Fruit fly (Drosophila melanogaster) whole organism, embryonic: ENCODE data around the gene CG10907.

ENCODE experiments used
- CG13287 ChIP-seq: fragments of 200-800 bp; sonication (Bioruptor generic); IDR thresholded peaks from 2 replicates; pipeline ENCODE4 v1.3.6; 2022; ENCODE audit warnings: missing biosample characterization, missing genetic modification characterization; ENCODE audit not compliant: partially characterized antibody
- CG13894 ChIP-seq: fragments of 200-800 bp; sonication (Bioruptor generic); optimal IDR thresholded peaks from 3 replicates; lab custom pipeline; 2018; ENCODE audit warnings: missing biosample characterization, mild to moderate bottlenecking, missing genetic modification characterization, moderate library complexity
- CG15479 ChIP-seq: fragments of 200-800 bp; sonication (Bioruptor generic); optimal IDR thresholded peaks from 3 replicates; lab custom pipeline; 2019; ENCODE audit warnings: missing biosample characterization, mild to moderate bottlenecking, missing genetic modification characterization, moderate library complexity
- CG30020 ChIP-seq: fragments of 200-800 bp; optimal IDR thresholded peaks from 2 replicates; lab custom pipeline; 2019; ENCODE audit warnings: missing biosample characterization, mild to moderate bottlenecking, missing genetic modification characterization, moderate library complexity
- CG31388 ChIP-seq: fragments of 200-800 bp; sonication (Bioruptor generic); optimal IDR thresholded peaks from 2 replicates; lab custom pipeline; 2016; ENCODE audit warnings: missing biosample characterization, missing genetic modification characterization
- CG3163 ChIP-seq: fragments of 200-800 bp; sonication (Bioruptor generic); optimal IDR thresholded peaks from 3 replicates; lab custom pipeline; 2016; ENCODE audit warnings: missing biosample characterization, missing genetic modification characterization
- CG33213 ChIP-seq: fragments of 200-800 bp; sonication (Bioruptor generic); optimal IDR thresholded peaks from 3 replicates; lab custom pipeline; 2016; ENCODE audit warnings: missing biosample characterization, missing genetic modification characterization
- CG34376 ChIP-seq: fragments of 200-800 bp; sonication (Bioruptor generic); optimal IDR thresholded peaks from 2 replicates; lab custom pipeline; 2018; ENCODE audit warnings: missing biosample characterization, mild to moderate bottlenecking, missing genetic modification characterization
- CG34422 ChIP-seq: fragments of 200-800 bp; sonication (Bioruptor generic); IDR thresholded peaks from 3 replicates; pipeline ENCODE4 v1.3.6; 2022; ENCODE audit warnings: missing biosample characterization, missing genetic modification characterization
- CG42726 ChIP-seq: fragments of 200-800 bp; sonication (Bioruptor generic); IDR thresholded peaks from 2 replicates; pipeline ENCODE4 v1.3.6; 2022; ENCODE audit warnings: missing biosample characterization, missing genetic modification characterization; ENCODE audit not compliant: partially characterized antibody
- CG4404 ChIP-seq: fragments of 200-800 bp; sonication (Bioruptor generic); IDR thresholded peaks from 2 replicates; pipeline ENCODE4 v1.3.6; 2022; ENCODE audit warnings: missing biosample characterization, missing genetic modification characterization
- CG4854 ChIP-seq: fragments of 200-800 bp; sonication (Bioruptor generic); optimal IDR thresholded peaks from 2 replicates; lab custom pipeline; 2016; ENCODE audit warnings: missing biosample characterization, missing genetic modification characterization, inconsistent platforms
- CG6254 ChIP-seq: fragments of 200-800 bp; sonication (Bioruptor generic); optimal IDR thresholded peaks from 3 replicates; lab custom pipeline; 2017; ENCODE audit warnings: mild to moderate bottlenecking, missing biosample characterization, missing genetic modification reagents, missing genetic modification characterization
- CG7987 ChIP-seq: fragments of 200-800 bp; sonication (Bioruptor generic); optimal IDR thresholded peaks from 2 replicates; lab custom pipeline; 2018; ENCODE audit warnings: missing biosample characterization, mild to moderate bottlenecking, missing genetic modification characterization, moderate library complexity
- CG8089 ChIP-seq: fragments of 200-800 bp; sonication (Bioruptor generic); optimal IDR thresholded peaks from 3 replicates; lab custom pipeline; 2016; ENCODE audit warnings: missing biosample characterization, missing genetic modification characterization
- CG8924 ChIP-seq: fragments of 200-800 bp; optimal IDR thresholded peaks from 3 replicates; lab custom pipeline; 2019; ENCODE audit warnings: missing biosample characterization, mild to moderate bottlenecking, missing genetic modification characterization, moderate library complexity
- CG9817 ChIP-seq: fragments of 200-800 bp; sonication (Bioruptor generic); optimal IDR thresholded peaks from 2 replicates; lab custom pipeline; 2018; ENCODE audit warnings: missing biosample characterization, mild to moderate bottlenecking, missing genetic modification characterization, moderate library complexity
- CG9932 ChIP-seq: fragments of 200-800 bp; sonication (Bioruptor generic); IDR thresholded peaks from 2 replicates; pipeline ENCODE4 v1.3.6; 2022; ENCODE audit warnings: missing biosample characterization, missing genetic modification characterization
- Dref ChIP-seq: fragments of 200-800 bp; sonication (Bioruptor generic); IDR thresholded peaks from 2 replicates; pipeline ENCODE4 v1.3.6; 2022; ENCODE audit warnings: missing biosample characterization, missing genetic modification characterization
- Hr3 ChIP-seq: fragments of 200-800 bp; sonication (Bioruptor generic); optimal IDR thresholded peaks from 3 replicates; lab custom pipeline; 2016; ENCODE audit warnings: missing biosample characterization, missing genetic modification characterization
- Lpt ChIP-seq: fragments of >200 bp; optimal IDR thresholded peaks from 2 replicates; lab custom pipeline; 2018; ENCODE audit warnings: missing biosample characterization, missing genetic modification characterization
- MESR4 ChIP-seq: fragments of 200-800 bp; sonication (Bioruptor generic); optimal IDR thresholded peaks from 2 replicates; lab custom pipeline; 2018; ENCODE audit warnings: missing biosample characterization, mild to moderate bottlenecking, missing genetic modification characterization, moderate library complexity
- Med ChIP-seq: fragments of 200-800 bp; sonication (Bioruptor generic); peaks from one replicate; lab custom pipeline; 2016; ENCODE audit warnings: missing biosample characterization, missing genetic modification characterization, mild to moderate bottlenecking, inconsistent platforms, moderate library complexity
- Neu2 ChIP-seq: fragments of 200-800 bp; sonication (Bioruptor generic); optimal IDR thresholded peaks from 3 replicates; lab custom pipeline; 2016; ENCODE audit warnings: missing biosample characterization, missing genetic modification characterization, borderline replicate concordance
- Sry-β ChIP-seq: fragments of 200-800 bp; sonication (Bioruptor generic); optimal IDR thresholded peaks from 2 replicates; lab custom pipeline; 2018; ENCODE audit warnings: missing biosample characterization, mild to moderate bottlenecking, missing genetic modification characterization, moderate library complexity
- TFAM ChIP-seq: fragments of 200-800 bp; sonication (Bioruptor generic); optimal IDR thresholded peaks from 2 replicates; lab custom pipeline; 2017; ENCODE audit warnings: missing biosample characterization, missing genetic modification characterization, inconsistent platforms
- Trl ChIP-seq, 3 experiments: fragments of >200 bp in 2 of 3; fragments of 200-800 bp in 1 of 3; sonication (Bioruptor generic) in 1 of 3; optimal IDR thresholded peaks; 2 replicates in 1 of 3; 3 replicates in 2 of 3; lab custom pipeline; 2016 to 2017; ENCODE audit warnings: missing biosample characterization in 1 of 3, missing genetic modification characterization in 1 of 3
- Vsx1 ChIP-seq: fragments of 200-800 bp; sonication (Bioruptor generic); optimal IDR thresholded peaks from 2 replicates; lab custom pipeline; 2017; ENCODE audit warnings: missing biosample characterization, mild to moderate bottlenecking, missing genetic modification characterization, missing genetic modification reagents
- YL-1 ChIP-seq: fragments of 200-800 bp; sonication (Bioruptor generic); optimal IDR thresholded peaks from 3 replicates; lab custom pipeline; 2017; ENCODE audit warnings: missing biosample characterization, mild to moderate bottlenecking, missing genetic modification characterization
- caup ChIP-seq: fragments of 200-800 bp; sonication (Bioruptor generic); optimal IDR thresholded peaks from 3 replicates; lab custom pipeline; 2017; ENCODE audit warnings: missing biosample characterization, mild to moderate bottlenecking, missing genetic modification characterization, moderate library complexity; ENCODE audit not compliant: severe bottlenecking
- cg ChIP-seq: fragments of 200-800 bp; sonication (Bioruptor generic); optimal IDR thresholded peaks from 3 replicates; lab custom pipeline; 2019; ENCODE audit warnings: missing biosample characterization, mild to moderate bottlenecking, missing genetic modification characterization, moderate library complexity
- chinmo ChIP-seq: fragments of 200-800 bp; sonication (Bioruptor generic); IDR thresholded peaks from 4 replicates; pipeline ENCODE4 v1.3.6; 2022; ENCODE audit warnings: missing biosample characterization, missing genetic modification characterization; ENCODE audit not compliant: partially characterized antibody
- crp ChIP-seq, 2 experiments: fragments of 200-800 bp; sonication (Bioruptor generic); optimal IDR thresholded peaks; 2 replicates in 1 of 2; 3 replicates in 1 of 2; lab custom pipeline; 2017; ENCODE audit warnings: missing biosample characterization in 2 of 2, missing genetic modification characterization in 2 of 2, mild to moderate bottlenecking in 1 of 2, moderate library complexity in 1 of 2
- hb ChIP-seq: fragments of 200-800 bp; sonication (Bioruptor generic); IDR thresholded peaks from 3 replicates; pipeline ENCODE4 v1.3.6; 2022; ENCODE audit warnings: missing biosample characterization, missing genetic modification characterization; ENCODE audit not compliant: partially characterized antibody
- inv ChIP-seq: fragments of 200-800 bp; sonication (Bioruptor generic); IDR thresholded peaks from 2 replicates; pipeline ENCODE4 v1.3.6; 2022; ENCODE audit warnings: missing biosample characterization, missing genetic modification characterization; ENCODE audit not compliant: partially characterized antibody
- lbe ChIP-seq: fragments of 200-800 bp; sonication (Bioruptor generic); optimal IDR thresholded peaks from 2 replicates; lab custom pipeline; 2016; ENCODE audit warnings: missing biosample characterization, mild to moderate bottlenecking, missing genetic modification characterization
- nom ChIP-seq: fragments of 200-800 bp; sonication (Bioruptor generic); optimal IDR thresholded peaks from 2 replicates; lab custom pipeline; 2017; ENCODE audit warnings: missing biosample characterization, missing genetic modification characterization, mild to moderate bottlenecking, moderate library complexity, missing genetic modification reagents
- p53 ChIP-seq: fragments of 200-800 bp; sonication (Bioruptor generic); optimal IDR thresholded peaks from 2 replicates; lab custom pipeline; 2016; ENCODE audit warnings: missing biosample characterization, missing genetic modification characterization
- pho ChIP-seq: fragments of 200-800 bp; sonication (Bioruptor generic); optimal IDR thresholded peaks from 2 replicates; lab custom pipeline; 2016; ENCODE audit warnings: missing biosample characterization, missing genetic modification characterization
- phol ChIP-seq: fragments of 200-800 bp; sonication (Bioruptor generic); optimal IDR thresholded peaks from 3 replicates; lab custom pipeline; 2018; ENCODE audit warnings: missing biosample characterization, mild to moderate bottlenecking, missing genetic modification characterization, moderate library complexity
- psq ChIP-seq: fragments of 200-800 bp; sonication (Bioruptor generic); optimal IDR thresholded peaks from 2 replicates; lab custom pipeline; 2017; ENCODE audit warnings: missing biosample characterization, missing genetic modification characterization
- sc ChIP-seq, 3 experiments: fragments of >200 bp in 2 of 3; fragments of 200-800 bp in 1 of 3; sonication (Bioruptor generic) in 1 of 3; optimal IDR thresholded peaks; 2 replicates in 2 of 3; 3 replicates in 1 of 3; lab custom pipeline; 2017; ENCODE audit warnings: mild to moderate bottlenecking in 1 of 3, missing biosample characterization in 1 of 3, missing genetic modification characterization in 1 of 3, missing genetic modification reagents in 1 of 3
- sens ChIP-seq: fragments of 200-800 bp; sonication (Bioruptor generic); peaks from one replicate; lab custom pipeline; 2016; ENCODE audit warnings: missing biosample characterization, missing genetic modification characterization
- sima ChIP-seq: fragments of 200-800 bp; sonication (Bioruptor generic); optimal IDR thresholded peaks from 2 replicates; lab custom pipeline; 2016; ENCODE audit warnings: missing biosample characterization, missing genetic modification characterization
- stc ChIP-seq: fragments of 200-800 bp; sonication (Bioruptor generic); IDR thresholded peaks from 2 replicates; pipeline ENCODE4 v1.3.6; 2022; ENCODE audit warnings: missing biosample characterization, missing genetic modification characterization
- stwl ChIP-seq: fragments of 200-800 bp; sonication (Bioruptor generic); optimal IDR thresholded peaks from 3 replicates; lab custom pipeline; 2018; ENCODE audit warnings: missing biosample characterization, mild to moderate bottlenecking, missing genetic modification characterization, moderate library complexity
- sug ChIP-seq: fragments of 200-800 bp; optimal IDR thresholded peaks from 2 replicates; lab custom pipeline; 2019; ENCODE audit warnings: missing biosample characterization, mild to moderate bottlenecking, missing genetic modification characterization, moderate library complexity
- vvl ChIP-seq: fragments of 200-800 bp; sonication (Bioruptor generic); IDR thresholded peaks from 2 replicates; pipeline ENCODE4 v1.3.6; 2022; ENCODE audit warnings: missing biosample characterization, missing genetic modification characterization
- zfh2 ChIP-seq: fragments of 200-800 bp; sonication (Bioruptor generic); optimal IDR thresholded peaks from 2 replicates; lab custom pipeline; 2016; ENCODE audit warnings: missing biosample characterization, missing genetic modification characterization

The CG10907 gene

dm6 chr3L:11788936-11789352 lies 4.4 kb upstream of the CG10907 start:
- no peak for TF ChIP-seq sc (optimal IDR thresholded peaks at IDR 0.05; lab: Kevin White, UChicago)
- TF ChIP-seq sc (GFP tag; optimal IDR thresholded peaks at IDR 0.05; lab: Kevin White, UChicago) = no peak
- TF ChIP-seq Vsx1 = no peak
- peak; percentile 70 for TF ChIP-seq cg (GFP tag; lab: Kevin White, UChicago)
- TF ChIP-seq CG15479 (GFP tag; lab: Kevin White, UChicago) = peak; percentile 70
- no peak for TF ChIP-seq CG13894 (tag; lab: Kevin White, UChicago)
- peak; percentile 81; the same call in 2 of the 4 replicates for TF ChIP-seq chinmo (GFP tag; lab: Robert Waterston, UW)
- TF ChIP-seq nom = no peak
- no peak for TF ChIP-seq Sry-β (GFP tag; lab: Kevin White, UChicago)
- TF ChIP-seq CG9932 (GFP tag; lab: Robert Waterston, UW) = no peak
- no peak for TF ChIP-seq zfh2 (GFP tag; lab: Kevin White, UChicago)
- peak; percentile 77 for TF ChIP-seq psq (GFP tag; lab: Kevin White, UChicago)
- peak; percentile 35 for TF ChIP-seq CG13287
- TF ChIP-seq TFAM (GFP tag; lab: Kevin White, UChicago) = no peak
- no peak for TF ChIP-seq CG8089 (GFP tag; lab: Kevin White, UChicago)
- TF ChIP-seq stc (GFP tag; lab: Robert Waterston, UW) = no peak
- TF ChIP-seq hb (GFP tag; lab: Robert Waterston, UW) = no peak
- TF ChIP-seq crp (GFP tag; optimal IDR thresholded peaks at IDR 0.05; lab: Kevin White, UChicago) = peak in 1 of 2 experiments; percentile 76
- no peak for TF ChIP-seq CG33213 (GFP tag; lab: Kevin White, UChicago)
- TF ChIP-seq vvl (GFP tag; lab: Robert Waterston, UW) = 0 out of 2 replicates have a peak, but pooled peaks have one; percentile 13
- peak; percentile 25 for TF ChIP-seq sug (tag; lab: Kevin White, UChicago)
- TF ChIP-seq CG34422 (GFP tag; lab: Robert Waterston, UW) = peak; percentile 40; the same call in 1 of the 3 replicates
- peak in 1 of 2 experiments; percentile 49 for TF ChIP-seq Trl (optimal IDR thresholded peaks at IDR 0.05; lab: Kevin White, UChicago)
- TF ChIP-seq Trl (GFP tag; optimal IDR thresholded peaks at IDR 0.05; lab: Kevin White, UChicago) = no peak
- peak; percentile 23 for TF ChIP-seq CG34376 (GFP tag; lab: Kevin White, UChicago)
- peak; percentile 34 for TF ChIP-seq sens
- TF ChIP-seq CG31388 (GFP tag; lab: Kevin White, UChicago) = no peak
- no peak for TF ChIP-seq CG3163 (GFP tag; lab: Kevin White, UChicago)
- no peak for TF ChIP-seq Hr3 (GFP tag; lab: Kevin White, UChicago)
- peak; percentile 2 for TF ChIP-seq lbe
- no peak for TF ChIP-seq CG4404
- peak; percentile 73 for TF ChIP-seq Med (GFP tag; lab: Kevin White, UChicago)
- TF ChIP-seq CG6254 (GFP tag; lab: Kevin White, UChicago) = no peak

- TF ChIP-seq CG30020 (tag; lab: Kevin White, UChicago) (peak; percentile 12), MESR4 (GFP tag; lab: Kevin White, UChicago) (peak; percentile 69), Neu2 (GFP tag; lab: Kevin White, UChicago) (peak; percentile 74), CG4854 (GFP tag; lab: Kevin White, UChicago) (peak; percentile 9), CG9817 (no peak), caup (GFP tag; lab: Kevin White, UChicago) (no peak), stwl (peak; percentile 66), Dref (peak; percentile 94), phol (tag; lab: Kevin White, UChicago) (peak; percentile 47), CG7987 (GFP tag; lab: Kevin White, UChicago) (peak; percentile 15), Lpt (GFP tag; lab: Kevin White, UChicago) (no peak), sima (GFP tag; lab: Kevin White, UChicago) (no peak), YL-1 (GFP tag; lab: Kevin White, UChicago) (peak; percentile 39), CG8924 (tag; lab: Kevin White, UChicago) (peak; percentile 27), CG42726 (GFP tag; lab: Robert Waterston, UW) (peak; percentile 97), inv (GFP tag; lab: Robert Waterston, UW) (peak; percentile 92), p53 (GFP tag; lab: Kevin White, UChicago) (peak; percentile 13), pho (GFP tag; lab: Kevin White, UChicago) (peak; percentile 16)
These were observed 3.5 kb upstream of the CG10907 start, which contains the start of gene Pi3K68D for dm6 chr3L:11789773-11790172. TSS of gene Pi3K68D (minus strand) at chr3L:11790013.
